Fruit fly (Drosophila melanogaster) whole organism, embryonic: ENCODE results near the gene CG7985.

Source experiments
- Antp ChIP-seq: fragments of 200-800 bp; sonication (Bioruptor generic); optimal IDR thresholded peaks from 3 replicates; lab custom pipeline; 2016; ENCODE audit warnings: missing biosample characterization, missing genetic modification characterization
- CG10462 ChIP-seq: fragments of 200-800 bp; sonication (Bioruptor generic); optimal IDR thresholded peaks from 2 replicates; lab custom pipeline; 2016; ENCODE audit warnings: missing biosample characterization, missing genetic modification characterization
- CG10543 ChIP-seq: fragments of 200-800 bp; sonication (Bioruptor generic); optimal IDR thresholded peaks from 3 replicates; lab custom pipeline; 2017; ENCODE audit warnings: missing biosample characterization, mild to moderate bottlenecking, missing genetic modification characterization, moderate library complexity
- CG11085 ChIP-seq: fragments of 200-800 bp; sonication (Bioruptor generic); IDR thresholded peaks from 2 replicates; pipeline ENCODE4 v1.3.6; 2022; ENCODE audit warnings: missing biosample characterization, missing genetic modification characterization
- CG11093 ChIP-seq: fragments of 200-800 bp; sonication (Bioruptor generic); IDR thresholded peaks from 3 replicates; pipeline ENCODE4 v1.3.6; 2022; ENCODE audit warnings: missing biosample characterization, missing genetic modification characterization
- CG13894 ChIP-seq: fragments of 200-800 bp; sonication (Bioruptor generic); optimal IDR thresholded peaks from 3 replicates; lab custom pipeline; 2018; ENCODE audit warnings: missing biosample characterization, mild to moderate bottlenecking, missing genetic modification characterization, moderate library complexity
- CG14014 ChIP-seq: fragments of 200-800 bp; sonication (Bioruptor generic); IDR thresholded peaks from 2 replicates; pipeline ENCODE4 v1.3.6; 2022; ENCODE audit warnings: missing biosample characterization, missing genetic modification characterization
- CG1603 ChIP-seq: fragments of 200-800 bp; sonication (Bioruptor generic); optimal IDR thresholded peaks from 2 replicates; lab custom pipeline; 2019; ENCODE audit warnings: missing biosample characterization, mild to moderate bottlenecking, missing genetic modification characterization, moderate library complexity
- CG32532 ChIP-seq: fragments of 200-800 bp; sonication (Bioruptor generic); IDR thresholded peaks from 2 replicates; pipeline ENCODE4 v1.3.6; 2022; ENCODE audit warnings: missing biosample characterization, missing genetic modification characterization
- CG6765 ChIP-seq: fragments of 200-800 bp; sonication (Bioruptor generic); optimal IDR thresholded peaks from 3 replicates; lab custom pipeline; 2017; ENCODE audit warnings: missing biosample characterization, mild to moderate bottlenecking, missing genetic modification characterization
- CG7271 ChIP-seq: fragments of 200-800 bp; sonication (Bioruptor generic); optimal IDR thresholded peaks from 2 replicates; lab custom pipeline; 2018; ENCODE audit warnings: missing biosample characterization, mild to moderate bottlenecking, missing genetic modification characterization, moderate library complexity
- CG8290 ChIP-seq, 3 experiments: fragments of 200-800 bp; sonication (Bioruptor generic); optimal IDR thresholded peaks; 2 replicates each; lab custom pipeline; 2016 to 2019; ENCODE audit warnings: missing biosample characterization in 3 of 3, missing genetic modification characterization in 3 of 3, mild to moderate bottlenecking in 2 of 3, moderate library complexity in 1 of 3
- CG8478 ChIP-seq: fragments of >200 bp; optimal IDR thresholded peaks from 2 replicates; lab custom pipeline; 2018
- CG9437 ChIP-seq: fragments of 200-800 bp; sonication (Bioruptor generic); optimal IDR thresholded peaks from 2 replicates; lab custom pipeline; 2018; ENCODE audit warnings: missing biosample characterization, mild to moderate bottlenecking, missing genetic modification characterization
- Chrac-16 ChIP-seq: fragments of 200-800 bp; sonication (Bioruptor generic); optimal IDR thresholded peaks from 3 replicates; lab custom pipeline; 2016; ENCODE audit warnings: missing biosample characterization, missing genetic modification characterization
- Dll ChIP-seq: fragments of 200-800 bp; sonication (Bioruptor generic); IDR thresholded peaks from 4 replicates; pipeline ENCODE4 v1.3.6; 2022; ENCODE audit warnings: missing biosample characterization, missing genetic modification characterization; ENCODE audit not compliant: partially characterized antibody
- Fer3 ChIP-seq: fragments of 200-800 bp; sonication (Bioruptor generic); optimal IDR thresholded peaks from 2 replicates; lab custom pipeline; 2018; ENCODE audit warnings: missing biosample characterization, mild to moderate bottlenecking, missing genetic modification characterization, moderate library complexity
- HLH3B ChIP-seq: fragments of 200-800 bp; sonication (Bioruptor generic); IDR thresholded peaks from 2 replicates; pipeline ENCODE4 v1.3.6; 2022; ENCODE audit warnings: missing biosample characterization, missing genetic modification characterization
- Hand ChIP-seq: fragments of 200-800 bp; sonication (Bioruptor generic); optimal IDR thresholded peaks from 2 replicates; lab custom pipeline; 2017; ENCODE audit warnings: mild to moderate bottlenecking, missing biosample characterization, missing genetic modification reagents, missing genetic modification characterization
- Hr39 ChIP-seq: fragments of >200 bp; optimal IDR thresholded peaks from 2 replicates; lab custom pipeline; 2017
- Lhr ChIP-seq: fragments of 200-800 bp; sonication (Bioruptor generic); optimal IDR thresholded peaks from 3 replicates; lab custom pipeline; 2017; ENCODE audit warnings: mild to moderate bottlenecking, missing biosample characterization, missing genetic modification reagents, missing genetic modification characterization
- Lim3 ChIP-seq: fragments of 200-800 bp; sonication (Bioruptor generic); IDR thresholded peaks from 2 replicates; pipeline ENCODE4 v1.3.6; 2022; ENCODE audit warnings: missing biosample characterization, missing genetic modification characterization
- MESR4 ChIP-seq: fragments of 200-800 bp; sonication (Bioruptor generic); optimal IDR thresholded peaks from 2 replicates; lab custom pipeline; 2018; ENCODE audit warnings: missing biosample characterization, mild to moderate bottlenecking, missing genetic modification characterization, moderate library complexity
- Max ChIP-seq: fragments of 200-800 bp; sonication (Bioruptor generic); optimal IDR thresholded peaks from 2 replicates; lab custom pipeline; 2016; ENCODE audit warnings: missing biosample characterization, mild to moderate bottlenecking, missing genetic modification characterization
- NC2α ChIP-seq: fragments of 200-800 bp; sonication (Bioruptor generic); optimal IDR thresholded peaks from 2 replicates; lab custom pipeline; 2016; ENCODE audit warnings: missing biosample characterization, missing genetic modification characterization
- NfI ChIP-seq: fragments of 200-800 bp; sonication (Bioruptor generic); optimal IDR thresholded peaks from 3 replicates; lab custom pipeline; 2018; ENCODE audit warnings: missing biosample characterization, mild to moderate bottlenecking, missing genetic modification characterization, moderate library complexity
- Poxn ChIP-seq: fragments of 200-800 bp; sonication (Bioruptor generic); IDR thresholded peaks from 2 replicates; pipeline ENCODE4 v1.3.6; 2022; ENCODE audit warnings: missing biosample characterization, missing genetic modification characterization
- Ptx1 ChIP-seq: fragments of 200-800 bp; sonication (Bioruptor generic); IDR thresholded peaks from 2 replicates; pipeline ENCODE4 v1.3.6; 2022; ENCODE audit warnings: missing biosample characterization, missing genetic modification characterization
- Sox100B ChIP-seq: fragments of 200-800 bp; sonication (Bioruptor generic); optimal IDR thresholded peaks from 3 replicates; lab custom pipeline; 2018; ENCODE audit warnings: missing biosample characterization, mild to moderate bottlenecking, missing genetic modification characterization
- TFAM ChIP-seq: fragments of 200-800 bp; sonication (Bioruptor generic); optimal IDR thresholded peaks from 2 replicates; lab custom pipeline; 2017; ENCODE audit warnings: missing biosample characterization, missing genetic modification characterization, inconsistent platforms
- abd-A ChIP-seq: fragments of 200-800 bp; sonication (Bioruptor generic); optimal IDR thresholded peaks from 3 replicates; lab custom pipeline; 2019; ENCODE audit warnings: missing biosample characterization, mild to moderate bottlenecking, missing genetic modification characterization, moderate library complexity
- bcd ChIP-seq: fragments of 200-800 bp; sonication (Bioruptor generic); optimal IDR thresholded peaks from 2 replicates; lab custom pipeline; 2017; ENCODE audit warnings: missing biosample characterization, mild to moderate bottlenecking, missing genetic modification characterization
- bigmax ChIP-seq: fragments of 200-800 bp; sonication (Bioruptor generic); optimal IDR thresholded peaks from 2 replicates; lab custom pipeline; 2018; ENCODE audit warnings: missing biosample characterization, mild to moderate bottlenecking, missing genetic modification characterization
- bowl ChIP-seq: fragments of 200-800 bp; sonication (Bioruptor generic); IDR thresholded peaks from 2 replicates; pipeline ENCODE4 v1.3.6; 2022; ENCODE audit warnings: missing biosample characterization, missing genetic modification characterization
- cas ChIP-seq: fragments of 200-800 bp; sonication (Bioruptor generic); IDR thresholded peaks from 2 replicates; pipeline ENCODE4 v1.3.6; 2022; ENCODE audit warnings: missing biosample characterization, missing genetic modification characterization
- chif ChIP-seq, 2 experiments: fragments of 200-800 bp; sonication (Bioruptor generic); optimal IDR thresholded peaks; 3 replicates each; lab custom pipeline; 2016; ENCODE audit warnings: missing biosample characterization in 2 of 2, missing genetic modification characterization in 2 of 2
- chinmo ChIP-seq: fragments of 200-800 bp; sonication (Bioruptor generic); IDR thresholded peaks from 4 replicates; pipeline ENCODE4 v1.3.6; 2022; ENCODE audit warnings: missing biosample characterization, missing genetic modification characterization; ENCODE audit not compliant: partially characterized antibody
- chn ChIP-seq: fragments of 200-800 bp; sonication (Bioruptor generic); optimal IDR thresholded peaks from 2 replicates; lab custom pipeline; 2016; ENCODE audit warnings: missing biosample characterization, missing genetic modification characterization
- ftz-f1 ChIP-seq: fragments of 200-800 bp; sonication (Bioruptor generic); optimal IDR thresholded peaks from 2 replicates; lab custom pipeline; 2016; ENCODE audit warnings: missing biosample characterization, missing genetic modification characterization
- gem ChIP-seq: fragments of 200-800 bp; sonication (Bioruptor generic); optimal IDR thresholded peaks from 2 replicates; lab custom pipeline; 2019; ENCODE audit warnings: missing biosample characterization, mild to moderate bottlenecking, missing genetic modification characterization, moderate library complexity
- gt ChIP-seq: fragments of 200-800 bp; sonication (Bioruptor generic); IDR thresholded peaks from 2 replicates; pipeline ENCODE4 v1.3.6; 2022; ENCODE audit warnings: missing biosample characterization, missing genetic modification characterization
- ham ChIP-seq: fragments of 200-800 bp; sonication (Bioruptor generic); IDR thresholded peaks from 2 replicates; pipeline ENCODE4 v1.3.6; 2022; ENCODE audit warnings: missing biosample characterization, missing genetic modification characterization
- jumu ChIP-seq: fragments of 200-800 bp; sonication (Bioruptor generic); optimal IDR thresholded peaks from 3 replicates; lab custom pipeline; 2016; ENCODE audit warnings: missing biosample characterization, missing genetic modification characterization
- lab ChIP-seq: fragments of 200-800 bp; sonication (Bioruptor generic); optimal IDR thresholded peaks from 3 replicates; lab custom pipeline; 2017; ENCODE audit warnings: missing biosample characterization, missing genetic modification characterization, mild to moderate bottlenecking, moderate library complexity, missing genetic modification reagents
- mam ChIP-seq: fragments of 200-800 bp; sonication (Bioruptor generic); optimal IDR thresholded peaks from 3 replicates; lab custom pipeline; 2016; ENCODE audit warnings: missing biosample characterization, missing genetic modification characterization
- p53 ChIP-seq: fragments of 200-800 bp; sonication (Bioruptor generic); optimal IDR thresholded peaks from 2 replicates; lab custom pipeline; 2016; ENCODE audit warnings: missing biosample characterization, missing genetic modification characterization
- peb ChIP-seq: fragments of 200-800 bp; sonication (Bioruptor generic); IDR thresholded peaks from 2 replicates; pipeline ENCODE4 v1.3.6; 2022; ENCODE audit warnings: missing biosample characterization, missing genetic modification characterization
- phol ChIP-seq: fragments of 200-800 bp; sonication (Bioruptor generic); optimal IDR thresholded peaks from 3 replicates; lab custom pipeline; 2018; ENCODE audit warnings: missing biosample characterization, mild to moderate bottlenecking, missing genetic modification characterization, moderate library complexity
- scrt ChIP-seq: fragments of 200-800 bp; sonication (Bioruptor generic); optimal IDR thresholded peaks from 2 replicates; lab custom pipeline; 2018; ENCODE audit warnings: missing biosample characterization, mild to moderate bottlenecking, missing genetic modification characterization, moderate library complexity
- slp2 ChIP-seq: fragments of 200-800 bp; sonication (Bioruptor generic); optimal IDR thresholded peaks from 2 replicates; lab custom pipeline; 2016; ENCODE audit warnings: missing biosample characterization, missing genetic modification characterization
- sqz ChIP-seq: fragments of 200-800 bp; sonication (Bioruptor generic); optimal IDR thresholded peaks from 3 replicates; lab custom pipeline; 2018; ENCODE audit warnings: missing biosample characterization, mild to moderate bottlenecking, missing genetic modification characterization
- yki ChIP-seq: fragments of >200 bp; optimal IDR thresholded peaks from 3 replicates; lab custom pipeline; 2018

Gene CG7985

dm6 chr3R:18168398-18168797, 31.3 kb upstream of the CG7985 start (continued):
- TF ChIP-seq CG11085 (GFP tag; lab: Robert Waterston, UW) (no peak), ftz-f1 (GFP tag; lab: Kevin White, UChicago) (peak; percentile 15), Hand (GFP tag; lab: Kevin White, UChicago) (peak; percentile 55), NC2α (GFP tag; lab: Kevin White, UChicago) (no peak), yki (lab: Kevin White, UChicago) (peak; percentile 88), bowl (GFP tag; lab: Robert Waterston, UW) (no peak), bigmax (GFP tag; lab: Kevin White, UChicago) (no peak), Antp (no peak), TFAM (GFP tag; lab: Kevin White, UChicago) (no peak), CG8478 (no peak), CG6765 (GFP tag; lab: Kevin White, UChicago) (peak; percentile 67), bcd (GFP tag; lab: Kevin White, UChicago) (no peak), CG10462 (GFP tag; lab: Kevin White, UChicago) (no peak), Hr39 (lab: Kevin White, UChicago) (no peak), peb (GFP tag; lab: Robert Waterston, UW) (no peak), mam (GFP tag; lab: Kevin White, UChicago) (peak; percentile 21), chif (GFP tag; optimal IDR thresholded peaks at IDR 0.05; lab: Kevin White, UChicago) (no peak), CG8290 (GFP tag; optimal IDR thresholded peaks at IDR 0.05; lab: Kevin White, UChicago) (no peak), CG8290 (tag; optimal IDR thresholded peaks at IDR 0.05; lab: Kevin White, UChicago) (peak in 1 of 2 experiments; percentile 15), abd-A (tag; lab: Kevin White, UChicago) (no peak), CG9437 (GFP tag; lab: Kevin White, UChicago) (no peak), Chrac-16 (no peak), Poxn (GFP tag; lab: Robert Waterston, UW) (no peak), CG13894 (tag; lab: Kevin White, UChicago) (peak; percentile 10), cas (GFP tag; lab: Robert Waterston, UW) (no peak), Fer3 (tag; lab: Kevin White, UChicago) (peak; percentile 35), CG10543 (peak; percentile 73), sqz (GFP tag; lab: Kevin White, UChicago) (peak; percentile 69), CG14014 (GFP tag; lab: Robert Waterston, UW) (peak; percentile 15; the same call in 1 of the 2 replicates), CG7271 (tag; lab: Kevin White, UChicago) (no peak), slp2 (GFP tag; lab: Kevin White, UChicago) (no peak), NfI (GFP tag; lab: Kevin White, UChicago) (peak; percentile 45), phol (tag; lab: Kevin White, UChicago) (peak; percentile 85), CG1603 (tag; lab: Kevin White, UChicago) (peak; percentile 2), p53 (GFP tag; lab: Kevin White, UChicago) (no peak), chn (peak; percentile 19), jumu (GFP tag; lab: Kevin White, UChicago) (no peak), HLH3B (GFP tag; lab: Robert Waterston, UW) (no peak), CG32532 (GFP tag; lab: Robert Waterston, UW) (peak; percentile 74), ham (GFP tag; lab: Robert Waterston, UW) (no peak), Dll (GFP tag; lab: Robert Waterston, UW) (peak; percentile 47; the same call in 1 of the 4 replicates), scrt (GFP tag; lab: Kevin White, UChicago) (peak; percentile 99), Lim3 (GFP tag; lab: Robert Waterston, UW) (no peak), Lhr (no peak), chinmo (peak; percentile 74; the same call in 2 of the 4 replicates), lab (GFP tag; lab: Kevin White, UChicago) (peak; percentile 38), Ptx1 (GFP tag; lab: Robert Waterston, UW) (0 out of 2 replicates have a peak, but pooled peaks have one; percentile 21), gt (GFP tag; lab: Robert Waterston, UW) (no peak), MESR4 (GFP tag; lab: Kevin White, UChicago) (no peak), Sox100B (GFP tag; lab: Kevin White, UChicago) (no peak), Max (no peak), gem (tag; lab: Kevin White, UChicago) (peak; percentile 42), CG11093 (GFP tag; lab: Robert Waterston, UW) (no peak)
